Fruit fly (Drosophila melanogaster) whole organism, wandering third instar larva: Measurements from ENCODE around the gene CG13014.

Experiments
- Abd-B ChIP-seq: fragments of >200 bp; optimal IDR thresholded peaks from 2 replicates; lab custom pipeline; 2017; ENCODE audit warnings: missing biosample characterization, missing genetic modification characterization
- CG32264 ChIP-seq: fragments of 200-800 bp; sonication (Bioruptor generic); optimal IDR thresholded peaks from 2 replicates; lab custom pipeline; 2016; ENCODE audit warnings: missing biosample characterization, missing genetic modification characterization
- CG9705 ChIP-seq: fragments of 200-800 bp; sonication (Bioruptor generic); optimal IDR thresholded peaks from 2 replicates; lab custom pipeline; 2018; ENCODE audit warnings: missing biosample characterization, mild to moderate bottlenecking, missing genetic modification characterization
- Dfd ChIP-seq: fragments of >200 bp; optimal IDR thresholded peaks from 2 replicates; lab custom pipeline; 2017; ENCODE audit warnings: missing biosample characterization, missing genetic modification characterization
- Dif ChIP-seq: fragments of 200-275, 200-300 bp; sonication (Bioruptor generic); optimal IDR thresholded peaks from 2 replicates; lab custom pipeline; 2018; ENCODE audit warnings: missing biosample characterization, missing genetic modification characterization; ENCODE audit not compliant: partially characterized antibody
- GATAd ChIP-seq: sonication (Bioruptor generic); optimal IDR thresholded peaks from 2 replicates; lab custom pipeline; 2016; ENCODE audit warnings: missing biosample characterization, missing genetic modification characterization
- Hr78 ChIP-seq: fragments of >200 bp; optimal IDR thresholded peaks from 2 replicates; lab custom pipeline; 2017; ENCODE audit warnings: missing biosample characterization, missing genetic modification characterization
- Hr83 ChIP-seq: fragments of 200-300 bp; sonication (Bioruptor generic); optimal IDR thresholded peaks from 2 replicates; lab custom pipeline; 2016; ENCODE audit warnings: missing biosample characterization, mild to moderate bottlenecking, missing genetic modification characterization, moderate library complexity; ENCODE audit not compliant: poor library complexity, severe bottlenecking
- Jra ChIP-seq: sonication (Bioruptor generic); optimal IDR thresholded peaks from 2 replicates; lab custom pipeline; 2016; ENCODE audit warnings: missing biosample characterization, missing genetic modification characterization
- Mio ChIP-seq: sonication (Bioruptor generic); optimal IDR thresholded peaks from 2 replicates; lab custom pipeline; 2016; ENCODE audit warnings: missing biosample characterization, missing genetic modification characterization
- Myc ChIP-seq: fragments of >200 bp; optimal IDR thresholded peaks from 2 replicates; lab custom pipeline; 2017
- OdsH ChIP-seq: fragments of 200-800 bp; sonication (Bioruptor generic); optimal IDR thresholded peaks from 2 replicates; lab custom pipeline; 2016; ENCODE audit warnings: missing biosample characterization, mild to moderate bottlenecking, missing genetic modification characterization
- Rel ChIP-seq, 2 experiments: fragments of 200-800 bp; sonication (Bioruptor generic) in 1 of 2; optimal IDR thresholded peaks; 2 replicates in 1 of 2; 3 replicates in 1 of 2; lab custom pipeline; 2016 to 2019; ENCODE audit warnings: mild to moderate bottlenecking in 2 of 2, missing biosample characterization in 2 of 2, missing genetic modification characterization in 2 of 2, moderate library complexity in 1 of 2
- Sp1 ChIP-seq: fragments of 200-800 bp; sonication (Bioruptor generic); optimal IDR thresholded peaks from 3 replicates; lab custom pipeline; 2019; ENCODE audit warnings: missing biosample characterization, mild to moderate bottlenecking, missing genetic modification characterization, moderate library complexity
- Vsx2 ChIP-seq: fragments of 200-300, 225-300 bp; sonication (Bioruptor generic); optimal IDR thresholded peaks from 2 replicates; lab custom pipeline; 2018; ENCODE audit warnings: missing biosample characterization, missing genetic modification characterization; ENCODE audit not compliant: partially characterized antibody
- br ChIP-seq: fragments of 200-800 bp; sonication (Bioruptor generic); optimal IDR thresholded peaks from 2 replicates; lab custom pipeline; 2016; ENCODE audit warnings: missing biosample characterization, missing genetic modification characterization
- brk ChIP-seq: fragments of 200-800 bp; sonication (Bioruptor generic); optimal IDR thresholded peaks from 2 replicates; lab custom pipeline; 2016; ENCODE audit warnings: missing biosample characterization, mild to moderate bottlenecking, missing genetic modification characterization
- dsf ChIP-seq: sonication (Bioruptor generic); optimal IDR thresholded peaks from 2 replicates; lab custom pipeline; 2016; ENCODE audit warnings: missing biosample characterization, missing genetic modification characterization, borderline replicate concordance
- ey ChIP-seq: fragments of 200-800 bp; sonication (Bioruptor generic); optimal IDR thresholded peaks from 2 replicates; lab custom pipeline; 2016; ENCODE audit warnings: missing biosample characterization, missing genetic modification characterization
- foxo ChIP-seq, 2 experiments: fragments of 200-800 bp; sonication (Bioruptor generic); optimal IDR thresholded peaks; 2 replicates in 1 of 2; 3 replicates in 1 of 2; lab custom pipeline; 2016 to 2017; ENCODE audit warnings: missing biosample characterization in 2 of 2, missing genetic modification characterization in 2 of 2
- fru ChIP-seq: fragments of 200-800 bp; sonication (Bioruptor generic); optimal IDR thresholded peaks from 3 replicates; lab custom pipeline; 2016; ENCODE audit warnings: missing biosample characterization, mild to moderate bottlenecking, missing genetic modification characterization
- h ChIP-seq: fragments of 200-800 bp; sonication (Bioruptor generic); optimal IDR thresholded peaks from 3 replicates; lab custom pipeline; 2016; ENCODE audit warnings: missing biosample characterization, mild to moderate bottlenecking, missing genetic modification characterization
- jim ChIP-seq: fragments of 175-275, 200-325 bp; sonication (Bioruptor generic); optimal IDR thresholded peaks from 2 replicates; lab custom pipeline; 2016; ENCODE audit warnings: missing biosample characterization, mild to moderate bottlenecking, missing genetic modification characterization
- lola ChIP-seq: fragments of >200 bp; optimal IDR thresholded peaks from 2 replicates; lab custom pipeline; 2017; ENCODE audit warnings: missing biosample characterization, missing genetic modification characterization
- pan ChIP-seq: fragments of >200 bp; optimal IDR thresholded peaks from 2 replicates; lab custom pipeline; 2017
- psq ChIP-seq: fragments of 200-800 bp; sonication (Bioruptor generic); optimal IDR thresholded peaks from 3 replicates; lab custom pipeline; 2017; ENCODE audit warnings: missing biosample characterization, mild to moderate bottlenecking, missing genetic modification characterization, moderate library complexity
- sv ChIP-seq: fragments of 200-800 bp; sonication (Bioruptor generic); optimal IDR thresholded peaks from 3 replicates; lab custom pipeline; 2016; ENCODE audit warnings: missing biosample characterization, missing genetic modification characterization
- tai ChIP-seq: sonication (Bioruptor generic); optimal IDR thresholded peaks from 2 replicates; lab custom pipeline; 2016; ENCODE audit warnings: missing biosample characterization, missing genetic modification characterization
- usp ChIP-seq: fragments of >200 bp; optimal IDR thresholded peaks from 2 replicates; lab custom pipeline; 2017; ENCODE audit warnings: missing biosample characterization, missing genetic modification characterization
- woc ChIP-seq: sonication (Bioruptor generic); optimal IDR thresholded peaks from 2 replicates; lab custom pipeline; 2016; ENCODE audit warnings: missing biosample characterization, mild to moderate bottlenecking, missing genetic modification characterization

Gene CG13014

DNA sequence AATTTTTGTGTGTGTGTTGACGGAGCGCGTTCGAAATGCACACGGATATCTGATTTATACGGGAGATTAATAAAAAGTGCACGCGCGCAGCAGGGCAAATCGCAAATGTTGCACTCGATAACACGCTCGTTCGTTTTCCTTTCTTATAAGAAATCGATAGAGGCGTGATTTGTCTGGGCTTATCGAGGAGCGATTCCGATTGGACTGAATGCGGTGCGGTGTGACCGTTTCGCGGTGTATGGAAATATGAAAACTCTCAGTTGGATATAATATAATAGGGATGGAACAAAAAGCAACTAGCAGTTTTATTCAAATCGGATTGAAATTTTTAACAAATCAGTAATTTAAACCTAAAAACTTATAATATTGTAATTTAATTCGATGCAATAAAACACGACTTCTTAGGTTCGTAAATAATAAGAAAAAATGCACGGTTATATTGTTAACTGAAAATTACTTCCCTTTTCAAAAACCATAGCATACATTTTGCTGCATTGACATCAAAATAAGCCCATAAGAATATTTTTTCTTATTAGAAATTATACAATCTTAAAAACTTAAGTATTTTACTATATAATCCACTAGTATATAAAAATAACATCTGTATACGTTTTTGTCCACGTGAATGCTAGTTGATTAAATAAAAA is 529 bp upstream of the CG13014 start, which contains the start of gene CanA-14F:
Gene CanA-14F, minus strand, starts transcription at position 152 of the 647 bp plus-strand sequence.
- no peak for TF ChIP-seq sv (GFP tag; lab: Kevin White, UChicago)

DNA sequence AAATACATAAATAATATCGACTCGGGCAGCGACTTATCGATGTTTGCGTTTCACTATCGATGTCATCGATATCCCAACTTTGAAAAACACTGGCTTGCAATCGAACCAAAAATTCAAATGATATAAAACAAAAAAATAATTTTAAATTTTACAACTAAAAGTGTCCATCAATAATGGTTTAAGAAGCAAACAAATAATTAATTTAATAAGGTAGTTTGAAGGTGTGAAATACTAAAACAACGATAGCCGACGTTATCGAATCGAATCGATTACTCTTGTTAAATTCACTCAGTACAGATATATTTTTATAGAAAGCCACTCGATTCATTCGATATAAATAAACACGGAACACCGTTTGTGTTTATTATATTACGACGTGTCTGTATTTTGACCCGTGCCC is 5.7 kb downstream of the CG13014 start, which contains the start of the genes SMC3 and Ubc7:
Gene SMC3, minus strand, starts transcription at position 22 of the 400 bp plus-strand sequence.
Gene Ubc7, plus strand, starts transcription at position 260 of the 400 bp plus-strand sequence.
- TF ChIP-seq Abd-B (GFP tag; lab: Kevin White, UChicago) (no peak), Mio (GFP tag; lab: Kevin White, UChicago) (no peak), Sp1 (GFP tag; lab: Kevin White, UChicago) (no peak), Hr78 (no peak), GATAd (no peak), psq (GFP tag; lab: Kevin White, UChicago) (no peak), Dfd (GFP tag; lab: Kevin White, UChicago) (no peak), fru (GFP tag; lab: Kevin White, UChicago) (no peak), br (GFP tag; lab: Kevin White, UChicago) (no peak), CG9705 (GFP tag; lab: Kevin White, UChicago) (no peak), Myc (lab: Kevin White, UChicago) (no peak)

DNA sequence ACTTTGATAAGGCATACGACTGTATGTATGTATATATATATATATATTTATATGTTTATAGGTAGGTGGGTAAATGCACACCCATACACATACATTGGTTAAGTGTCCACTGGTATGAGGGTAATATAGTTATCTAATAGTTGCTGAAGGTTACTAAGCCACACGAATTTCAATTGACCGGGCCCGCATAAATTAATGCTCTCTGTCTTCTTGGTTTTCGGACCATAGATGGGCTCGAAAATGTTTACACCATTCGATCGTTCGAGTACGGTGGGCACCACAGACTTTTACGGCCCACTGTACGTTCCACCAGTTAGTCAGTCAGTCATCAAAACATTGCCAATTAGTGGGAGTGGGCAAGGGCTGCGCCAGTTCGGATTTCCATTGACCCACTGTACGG is 7.7 kb downstream of the CG13014 start:
- TF ChIP-seq sv (GFP tag; lab: Kevin White, UChicago) = no peak
- no peak for TF ChIP-seq Vsx2 (GFP tag; lab: Kevin White, UChicago)
- no peak for TF ChIP-seq Myc (lab: Kevin White, UChicago)
- no peak for TF ChIP-seq GATAd
- no peak for TF ChIP-seq woc (GFP tag; lab: Kevin White, UChicago)
- no peak for TF ChIP-seq Jra (GFP tag; lab: Kevin White, UChicago)
- TF ChIP-seq pan (lab: Kevin White, UChicago) = no peak
- TF ChIP-seq jim (GFP tag; lab: Kevin White, UChicago) = no peak
- no peak for TF ChIP-seq brk (GFP tag; lab: Kevin White, UChicago)
- TF ChIP-seq h (GFP tag; lab: Kevin White, UChicago) = no peak
- TF ChIP-seq dsf (GFP tag; lab: Kevin White, UChicago) = no peak
- TF ChIP-seq tai = no peak
- TF ChIP-seq usp = no peak
- TF ChIP-seq lola (GFP tag; lab: Kevin White, UChicago) = no peak
- no peak for TF ChIP-seq foxo (GFP tag; optimal IDR thresholded peaks at IDR 0.05; lab: Kevin White, UChicago)
- no peak for TF ChIP-seq Dif
- TF ChIP-seq br (GFP tag; lab: Kevin White, UChicago) = no peak
- TF ChIP-seq CG32264 = no peak
- TF ChIP-seq, all 38 proteins: peak for 0

DNA sequence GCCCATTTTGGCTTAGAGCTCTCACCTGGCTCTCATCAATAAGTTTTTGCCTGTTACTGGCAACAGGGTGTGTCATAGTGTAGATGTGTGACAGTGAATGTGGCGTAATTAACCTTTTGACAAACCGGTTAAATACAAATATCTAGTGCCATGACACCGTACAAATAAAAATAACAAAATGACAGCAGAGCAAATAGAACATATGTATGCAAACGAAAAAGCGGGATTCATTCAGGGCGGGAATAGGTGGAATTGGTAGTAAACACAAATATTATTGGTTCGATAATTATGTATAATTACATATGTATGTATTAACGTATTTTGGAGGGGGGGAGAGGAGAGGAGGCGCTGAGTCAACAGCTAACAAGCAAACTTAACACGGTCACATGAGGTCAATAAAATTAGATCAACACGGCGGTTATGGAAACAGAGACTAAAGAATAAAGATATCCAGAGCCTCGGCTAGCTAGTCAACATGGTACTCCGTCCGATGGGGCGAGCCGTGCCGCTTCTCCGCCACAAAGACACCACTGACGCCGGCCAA is 8.6 kb downstream of the CG13014 start:
- TF ChIP-seq Rel (GFP tag; optimal IDR thresholded peaks at IDR 0.05; lab: Kevin White, UChicago) = no peak
- no peak for TF ChIP-seq Rel (tag; optimal IDR thresholded peaks at IDR 0.05; lab: Kevin White, UChicago)
- no peak for TF ChIP-seq Mio (GFP tag; lab: Kevin White, UChicago)
- TF ChIP-seq Abd-B (GFP tag; lab: Kevin White, UChicago) = no peak
- no peak for TF ChIP-seq Hr78
- TF ChIP-seq Hr83 (GFP tag; lab: Kevin White, UChicago) = no peak
- no peak for TF ChIP-seq CG32264
- TF ChIP-seq lola (GFP tag; lab: Kevin White, UChicago) = no peak
- no peak for TF ChIP-seq fru (GFP tag; lab: Kevin White, UChicago)
- TF ChIP-seq br (GFP tag; lab: Kevin White, UChicago) = no peak
- no peak for TF ChIP-seq sv (GFP tag; lab: Kevin White, UChicago)
- no peak for TF ChIP-seq usp
- TF ChIP-seq psq (GFP tag; lab: Kevin White, UChicago) = no peak

- TF ChIP-seq foxo (GFP tag; optimal IDR thresholded peaks at IDR 0.05; lab: Kevin White, UChicago) = peak in 1 of 2 experiments; percentile 13
- TF ChIP-seq Abd-B (GFP tag; lab: Kevin White, UChicago) = no peak
- no peak for TF ChIP-seq Mio (GFP tag; lab: Kevin White, UChicago)
- TF ChIP-seq br (GFP tag; lab: Kevin White, UChicago) = no peak
- TF ChIP-seq ey (GFP tag; lab: Kevin White, UChicago) = peak; percentile 18
- peak; percentile 17 for TF ChIP-seq OdsH (GFP tag; lab: Kevin White, UChicago)
- TF ChIP-seq Jra (GFP tag; lab: Kevin White, UChicago) = peak; percentile 41
These were observed 10.8 kb downstream of the CG13014 start for dm6 chrX:16598336-16598977.
